Worm (Caenorhabditis elegans) whole organism, L2 larva: ENCODE data around the gene F54F7.14.

ENCODE experiments used
- ceh-82 ChIP-seq: fragments of 150-350 bp; optimal IDR thresholded peaks from 2 replicates; lab custom pipeline; 2014; ENCODE audit warnings: missing biosample characterization, missing genetic modification characterization
- egl-27 ChIP-seq: sonication (generic microtip); optimal IDR thresholded peaks from 3 replicates; lab custom pipeline; 2017; ENCODE audit warnings: missing biosample characterization, missing genetic modification reagents, missing genetic modification characterization
- lsy-2 ChIP-seq, 2 experiments: fragments of 150-350 bp in 1 of 2; sonication (generic microtip) in 1 of 2; optimal IDR thresholded peaks; 2 replicates each; lab custom pipeline; 2014 to 2017; ENCODE audit warnings: missing biosample characterization in 2 of 2, missing genetic modification characterization in 2 of 2
- mab-5 ChIP-seq: fragments of 150-350 bp; optimal IDR thresholded peaks from 2 replicates; lab custom pipeline; 2014; ENCODE audit warnings: missing biosample characterization, missing genetic modification characterization
- mdl-1 ChIP-seq, 2 experiments: fragments of 150-350 bp in 1 of 2; sonication (generic microtip) in 1 of 2; optimal IDR thresholded peaks; 2 replicates each; lab custom pipeline; 2017; ENCODE audit warnings: missing biosample characterization in 2 of 2, missing genetic modification characterization in 2 of 2
- nhr-11 ChIP-seq: fragments of 150-350 bp; optimal IDR thresholded peaks from 2 replicates; lab custom pipeline; 2014; ENCODE audit warnings: missing biosample characterization, missing genetic modification characterization
- nhr-23 ChIP-seq: fragments of 150-350 bp; optimal IDR thresholded peaks from 2 replicates; lab custom pipeline; 2014; ENCODE audit warnings: missing biosample characterization, missing genetic modification reagents, missing genetic modification characterization
- skn-1 ChIP-seq: sonication (generic microtip); optimal IDR thresholded peaks from 2 replicates; lab custom pipeline; 2017; ENCODE audit warnings: missing biosample characterization, missing genetic modification characterization
- snpc-4 ChIP-seq: fragments of 150-350 bp; optimal IDR thresholded peaks from 2 replicates; lab custom pipeline; 2014; ENCODE audit warnings: missing biosample characterization, missing genetic modification characterization
- unc-39 ChIP-seq: fragments of 150-350 bp; optimal IDR thresholded peaks from 2 replicates; lab custom pipeline; 2014; ENCODE audit warnings: missing biosample characterization, missing genetic modification characterization
- zag-1 ChIP-seq: fragments of 150-350 bp; optimal IDR thresholded peaks from 2 replicates; lab custom pipeline; 2014; ENCODE audit warnings: missing biosample characterization, missing genetic modification characterization

DNA sequence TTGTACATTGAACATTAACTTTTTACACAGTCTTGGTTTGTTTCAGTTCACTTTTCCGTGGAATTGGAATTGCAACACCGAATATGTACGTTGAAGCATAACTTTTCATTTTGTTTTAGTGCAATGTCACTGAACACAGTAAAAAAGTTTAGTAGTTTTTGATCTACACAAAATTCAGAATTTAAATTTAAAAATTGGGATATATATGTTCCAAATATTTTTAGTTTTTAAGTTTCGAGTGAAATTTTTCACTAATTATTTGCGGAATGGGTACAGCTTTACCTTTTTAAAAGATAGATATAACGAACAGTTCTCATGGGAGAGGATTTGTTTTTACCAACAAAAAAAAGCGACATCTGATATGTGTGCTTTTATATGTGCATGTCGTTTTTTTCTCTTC lies 33.8 kb upstream of the F54F7.14 start:
- TF ChIP-seq snpc-4 (no peak), nhr-23 (tag; lab: Kevin White, UChicago) (no peak), lsy-2 (tag; optimal IDR thresholded peaks at IDR 0.05; lab: Kevin White, UChicago) (no peak), egl-27 (tag; lab: Kevin White, UChicago) (no peak), unc-39 (no peak), zag-1 (tag; lab: Kevin White, UChicago) (no peak), skn-1 (tag; lab: Kevin White, UChicago) (no peak), mdl-1 (tag; optimal IDR thresholded peaks at IDR 0.05; lab: Kevin White, UChicago) (no peak), ceh-82 (tag; lab: Kevin White, UChicago) (no peak), mab-5 (tag; lab: Kevin White, UChicago) (no peak), nhr-11 (no peak)
